Fruit fly (Drosophila melanogaster): ENCODE data around the gene CG4440.

Gene CG4440

DNA sequence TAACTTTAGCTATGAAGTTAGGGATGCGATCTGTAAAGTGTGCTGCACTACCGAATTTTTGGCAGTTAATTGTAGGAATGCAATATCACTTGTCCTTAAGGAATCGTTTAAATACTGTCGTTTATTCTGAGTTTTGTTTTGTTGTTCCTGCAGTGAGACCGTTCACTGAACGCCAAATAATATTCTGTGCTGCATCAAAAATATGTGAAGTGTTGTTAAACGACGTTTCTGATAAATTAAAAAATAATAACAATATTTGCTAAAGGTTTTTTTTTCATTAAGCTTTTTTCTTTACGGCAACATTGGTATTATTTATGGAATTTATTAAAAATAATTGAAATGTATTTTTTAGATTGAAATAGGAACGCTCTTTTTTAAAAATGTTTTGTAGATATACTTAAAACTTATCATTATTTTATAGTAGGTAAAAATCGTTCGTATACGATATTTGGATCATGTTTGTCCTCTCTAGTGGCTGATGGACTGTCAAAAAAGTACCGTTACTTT lies 26.9 kb upstream of the CG4440 start, which contains the start of gene GMF (continued):
- no peak for TF ChIP-seq repo (GFP tag; optimal IDR thresholded peaks at IDR 0.05)
- no peak for TF ChIP-seq cwo (GFP tag; optimal IDR thresholded peaks at IDR 0.05)
- peak; percentile 70 for TF ChIP-seq phol (tag; optimal IDR thresholded peaks at IDR 0.05)
- no peak for TF ChIP-seq Drgx (GFP tag; IDR thresholded peaks at IDR 0.05)
- TF ChIP-seq gro (GFP tag; optimal IDR thresholded peaks at IDR 0.05), result no peak
- TF ChIP-seq tgo (GFP tag; IDR thresholded peaks at IDR 0.05), result no peak

DNA sequence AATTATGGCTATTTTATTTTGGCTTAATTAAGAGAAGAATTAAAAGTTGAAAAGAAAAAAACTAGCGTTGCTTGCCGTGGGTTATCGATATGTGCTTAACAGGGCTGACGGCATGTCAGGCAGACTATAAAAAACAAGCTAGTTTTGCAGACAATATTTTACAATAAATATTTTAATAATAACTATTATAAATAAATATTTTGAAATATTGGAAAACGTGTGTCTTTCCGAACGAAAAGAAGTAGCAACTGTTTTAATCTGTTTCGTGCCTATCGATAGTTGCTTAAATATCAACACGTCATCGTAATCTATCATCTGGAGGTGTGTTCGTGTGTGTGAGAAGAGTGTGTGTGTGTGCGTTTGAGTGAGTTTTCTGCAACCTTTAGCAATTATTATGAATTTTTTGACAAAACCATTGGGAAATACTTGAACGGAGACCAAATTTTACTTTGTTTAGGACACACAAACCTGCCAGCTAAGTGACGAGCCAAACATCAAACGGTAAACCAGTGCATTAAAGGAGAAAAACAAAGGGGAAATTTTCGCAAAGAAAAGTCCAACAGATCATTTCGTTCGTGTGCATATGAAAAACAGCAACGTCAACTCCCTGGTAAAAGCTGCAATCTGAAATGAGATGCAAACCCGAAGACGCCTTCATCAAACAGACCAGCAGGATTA lies 22.6 kb upstream of the CG4440 start, which contains the start of the genes CG5861 and Syx5:
TSS of gene CG5861 (minus strand) at position 273 of the 678 bp plus-strand sequence.
TSS of gene Syx5 (plus strand) at position 321 of the 678 bp plus-strand sequence.
- TF ChIP-seq CG15601 (tag; optimal IDR thresholded peaks at IDR 0.05) (peak; percentile 69), CrebB (tag; optimal IDR thresholded peaks at IDR 0.05) (peak; percentile 50), wor (GFP tag; IDR thresholded peaks at IDR 0.05) (no peak), CG2129 (GFP tag; IDR thresholded peaks at IDR 0.05; ENCODE audit: partially characterized antibody) (peak; percentile 92), mam (GFP tag; optimal IDR thresholded peaks at IDR 0.05) (no peak), Mes4 (GFP tag; optimal IDR thresholded peaks at IDR 0.05) (no peak), CG10147 (GFP tag; optimal IDR thresholded peaks at IDR 0.05) (peak; percentile 80), D (optimal IDR thresholded peaks at IDR 0.05) (no peak), D (GFP tag; optimal IDR thresholded peaks at IDR 0.05) (no peak), CG18262 (tag; optimal IDR thresholded peaks at IDR 0.05) (peak; percentile 62), sqz (GFP tag; optimal IDR thresholded peaks at IDR 0.05) (peak; percentile 88), CG13287 (GFP tag; IDR thresholded peaks at IDR 0.05; ENCODE audit: partially characterized antibody) (peak; percentile 96), ssp (GFP tag; IDR thresholded peaks at IDR 0.05) (0 out of 2 replicates have a peak, but pooled peaks have one; percentile 28), Poxn (GFP tag; IDR thresholded peaks at IDR 0.05) (no peak), CG6854 (GFP tag; optimal IDR thresholded peaks at IDR 0.05) (no peak), dmrt11E (tag; optimal IDR thresholded peaks at IDR 0.05) (peak; percentile 22), CG3995 (GFP tag; optimal IDR thresholded peaks at IDR 0.05) (peak; percentile 18), CG1529 (GFP tag; optimal IDR thresholded peaks at IDR 0.05) (peak; percentile 1), CG13775 (GFP tag; optimal IDR thresholded peaks at IDR 0.05) (peak; percentile 64), CG14667 (GFP tag; IDR thresholded peaks at IDR 0.05) (no peak), cwo (GFP tag; optimal IDR thresholded peaks at IDR 0.05) (peak; percentile 13), Pdp1 (GFP tag; optimal IDR thresholded peaks at IDR 0.05) (peak in 1 of 2 experiments; percentile 42), CG8765 (GFP tag; IDR thresholded peaks at IDR 0.05) (no peak), seq (GFP tag; IDR thresholded peaks at IDR 0.05) (no peak), sr (GFP tag; IDR thresholded peaks at IDR 0.05) (no peak), H15 (GFP tag; IDR thresholded peaks at IDR 0.05) (0 out of 3 replicates have a peak, but pooled peaks have one; percentile 48), CG12942 (GFP tag; optimal IDR thresholded peaks at IDR 0.05) (peak; percentile 28), ac (GFP tag; optimal IDR thresholded peaks at IDR 0.05) (no peak), CG13624 (GFP tag; optimal IDR thresholded peaks at IDR 0.05) (no peak), ap (GFP tag; IDR thresholded peaks at IDR 0.05) (no peak), pb (GFP tag; optimal IDR thresholded peaks at IDR 0.05) (no peak), CG11696 (GFP tag; IDR thresholded peaks at IDR 0.05) (no peak), CG9876 (GFP tag; optimal IDR thresholded peaks at IDR 0.05) (no peak), CG3281 (GFP tag; optimal IDR thresholded peaks at IDR 0.05) (peak; percentile 61), CG3407 (GFP tag; optimal IDR thresholded peaks at IDR 0.05) (peak; percentile 30), otp (GFP tag; IDR thresholded peaks at IDR 0.05) (no peak), Atf-2 (GFP tag; optimal IDR thresholded peaks at IDR 0.05) (no peak), gce (GFP tag; IDR thresholded peaks at IDR 0.05) (no peak), Aef1 (GFP tag; IDR thresholded peaks at IDR 0.05) (peak; percentile 37; the same call in 1 of the 3 replicates), HLH54F (GFP tag; optimal IDR thresholded peaks at IDR 0.05) (no peak), CG15269 (tag; optimal IDR thresholded peaks at IDR 0.05) (no peak), CG12155 (GFP tag; optimal IDR thresholded peaks at IDR 0.05) (peak; percentile 24), Awh (GFP tag; IDR thresholded peaks at IDR 0.05) (no peak), Med (GFP tag) (peak; percentile 48)
